Worm (Caenorhabditis elegans) whole organism, midembryonic: ENCODE measurements around the gene ZK643.6.

Experiments
- T22C8.4 ChIP-seq: fragments of 200-800 bp; sonication (Bioruptor generic); IDR thresholded peaks from 2 replicates; pipeline ENCODE4 v1.3.6; 2022; ENCODE audit warnings: missing genetic modification characterization, missing compliant biosample characterization
- klf-2 ChIP-seq: fragments of 200-800 bp; sonication (Bioruptor generic); conservative IDR thresholded peaks from 2 replicates; pipeline ENCODE4 v1.3.6; 2022; ENCODE audit warnings: missing genetic modification reagents, missing genetic modification characterization, missing compliant biosample characterization

- TF ChIP-seq T22C8.4 (GFP tag; lab: Robert Waterston, UW): no peak
- no peak for TF ChIP-seq klf-2 (GFP tag; lab: Robert Waterston, UW)
These were observed 36.1 kb upstream of the ZK643.6 start, which contains the start of gene skat-1 for ce11 chrIII:8996686-8997085.
